Comparison of ENCODE assay signal across 7 worm cellular contexts in the genomic region with DNA sequence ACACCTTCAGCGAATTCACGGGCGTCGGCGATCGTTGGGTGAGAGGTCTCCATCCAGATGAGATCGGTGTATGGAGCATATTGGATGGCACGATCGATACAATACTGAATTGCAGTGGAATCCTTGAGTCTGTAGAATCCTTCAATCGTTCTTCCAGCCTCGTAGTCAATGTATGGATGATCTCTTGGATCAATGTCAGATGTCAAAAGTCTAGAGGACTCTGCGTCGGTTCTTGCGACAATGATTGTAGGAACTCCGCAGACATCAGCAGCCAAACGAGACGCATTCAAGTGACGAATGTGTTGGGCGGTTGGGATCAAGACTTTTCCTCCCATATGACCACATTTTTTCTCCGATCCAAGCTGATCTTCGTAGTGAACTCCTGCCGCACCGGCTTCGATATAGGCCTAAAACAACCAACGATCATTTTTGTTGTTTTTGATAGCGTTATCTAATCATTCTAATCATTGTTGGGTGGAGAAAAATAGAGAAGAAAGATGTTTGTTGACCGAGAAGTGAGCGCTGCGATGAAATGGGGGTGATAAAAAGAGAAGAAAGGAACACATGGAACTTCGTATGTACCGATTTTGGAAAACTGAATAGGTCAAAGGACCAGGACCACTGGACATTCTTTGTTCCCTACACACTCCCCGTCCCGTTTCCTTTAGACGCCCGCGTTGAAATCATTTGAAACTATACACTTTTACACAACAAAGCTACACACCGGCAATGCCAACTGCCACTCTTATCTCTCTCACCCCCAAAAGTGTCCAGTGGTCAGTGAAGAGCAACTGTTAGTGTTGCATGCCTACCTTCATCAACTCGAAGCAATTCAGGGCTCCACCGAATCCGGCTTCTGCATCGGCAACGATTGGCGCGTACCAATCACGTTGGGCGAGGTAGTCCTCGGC.
A peak's percentile ranks its signal among the peaks of the same experiment; 100 is the strongest.
TF ChIP-seq lines count a peak whose summit lies in the region.

No protein-coding gene starts in this region.

TF ChIP-seq in whole organism, L1 larva, 84 proteins besides CTCF, POLR2A, EP300 and RAD21 (continues in another document):
- TF ChIP-seq nhr-90 (tag; optimal IDR thresholded peaks at IDR 0.05; lab: Kevin White, UChicago; ENCODE audit: poor library complexity) (peak; percentile 17), ceh-88 (GFP tag; IDR thresholded peaks at IDR 0.05; lab: Robert Waterston, UW) (peak; percentile 45), sup-37 (GFP tag; optimal IDR thresholded peaks at IDR 0.05; lab: Kevin White, UChicago) (no peak), nhr-20 (tag; optimal IDR thresholded peaks at IDR 0.05; lab: Kevin White, UChicago) (peak; percentile 7), nhr-85 (tag; lab: Kevin White, UChicago) (peak; percentile 48), irx-1 (tag; optimal IDR thresholded peaks at IDR 0.05; lab: Kevin White, UChicago) (peak; percentile 2), blmp-1 (tag; optimal IDR thresholded peaks at IDR 0.05; lab: Kevin White, UChicago) (no peak), ceh-82 (tag; optimal IDR thresholded peaks at IDR 0.05; lab: Kevin White, UChicago) (no peak), xbp-1 (tag; optimal IDR thresholded peaks at IDR 0.05; lab: Kevin White, UChicago) (no peak), egl-13 (tag; optimal IDR thresholded peaks at IDR 0.05; lab: Kevin White, UChicago) (no peak), lsy-2 (tag; optimal IDR thresholded peaks at IDR 0.05; lab: Kevin White, UChicago) (peak in 1 of 2 experiments; percentile 25)

TF ChIP-seq in whole organism, L2 larva, 48 proteins besides CTCF, POLR2A, EP300 and RAD21 (continues in another document):
- TF ChIP-seq ceh-16 (tag; optimal IDR thresholded peaks at IDR 0.05; lab: Kevin White, UChicago) (no peak), nhr-6 (tag; optimal IDR thresholded peaks at IDR 0.05; lab: Kevin White, UChicago) (peak; percentile 59), nhr-11 (tag; optimal IDR thresholded peaks at IDR 0.05; lab: Kevin White, UChicago) (no peak), F13H6.1 (tag; optimal IDR thresholded peaks at IDR 0.05; lab: Kevin White, UChicago) (no peak), blmp-1 (tag; optimal IDR thresholded peaks at IDR 0.05; lab: Kevin White, UChicago; ENCODE audit: insufficient read depth) (no peak), nhr-77 (tag; optimal IDR thresholded peaks at IDR 0.05; lab: Kevin White, UChicago) (no peak), R02D3.7 (tag; optimal IDR thresholded peaks at IDR 0.05; lab: Kevin White, UChicago) (no peak), peb-1 (tag; optimal IDR thresholded peaks at IDR 0.05; lab: Kevin White, UChicago) (no peak), gmeb-1 (tag; optimal IDR thresholded peaks at IDR 0.05; lab: Kevin White, UChicago) (no peak), lin-11 (tag; optimal IDR thresholded peaks at IDR 0.05; lab: Kevin White, UChicago) (peak; percentile 38), mab-5 (tag; optimal IDR thresholded peaks at IDR 0.05; lab: Kevin White, UChicago) (no peak), ama-1 (optimal IDR thresholded peaks at IDR 0.05; lab: Kevin White, UChicago) (peak; percentile 76)

TF ChIP-seq in whole organism, L3 larva, 47 proteins besides CTCF, POLR2A, EP300 and RAD21:
- no peak for TF ChIP-seq nfya-1 (tag; optimal IDR thresholded peaks at IDR 0.05; lab: Kevin White, UChicago; ENCODE audit: insufficient read depth)
- no peak for TF ChIP-seq ztf-11 (tag; optimal IDR thresholded peaks at IDR 0.05; lab: Kevin White, UChicago)
- peak; percentile 13 for TF ChIP-seq elt-2 (tag; optimal IDR thresholded peaks at IDR 0.05; lab: Kevin White, UChicago)
- TF ChIP-seq elt-3 (tag; optimal IDR thresholded peaks at IDR 0.05; lab: Kevin White, UChicago): peak in 1 of 3 experiments; percentile 5
- TF ChIP-seq pqm-1 (tag; optimal IDR thresholded peaks at IDR 0.05; lab: Kevin White, UChicago): peak; percentile 17
- peak; percentile 56 for TF ChIP-seq nhr-43 (tag; optimal IDR thresholded peaks at IDR 0.05; lab: Kevin White, UChicago; ENCODE audit: poor library complexity, severe bottlenecking)
- TF ChIP-seq nhr-25 (tag; optimal IDR thresholded peaks at IDR 0.05; lab: Kevin White, UChicago): peak; percentile 25
- peak; percentile 95 for TF ChIP-seq ama-1 (optimal IDR thresholded peaks at IDR 0.05; lab: Kevin White, UChicago)
- no peak for TF ChIP-seq nhr-28 (tag; optimal IDR thresholded peaks at IDR 0.05; lab: Kevin White, UChicago)
- TF ChIP-seq egl-5 (tag; optimal IDR thresholded peaks at IDR 0.05; lab: Kevin White, UChicago): peak; percentile 35

TF ChIP-seq in whole organism, L4 larva, 104 proteins besides CTCF, POLR2A, EP300 and RAD21 (continues in another document):
- TF ChIP-seq ceh-20 (GFP tag; IDR thresholded peaks at IDR 0.05; lab: Robert Waterston, UW) (no peak), dmd-9 (GFP tag; IDR thresholded peaks at IDR 0.05; lab: Robert Waterston, UW) (peak; percentile 7; the same call in 1 of the 2 replicates), snpc-4 (tag; optimal IDR thresholded peaks at IDR 0.05; lab: Kevin White, UChicago) (no peak), skn-1 (tag; optimal IDR thresholded peaks at IDR 0.05; lab: Kevin White, UChicago) (no peak), fkh-10 (GFP tag; optimal IDR thresholded peaks at IDR 0.05; lab: Kevin White, UChicago) (no peak), snpc-1.2 (GFP tag; IDR thresholded peaks at IDR 0.05; lab: Robert Waterston, UW) (no peak), nhr-25 (tag; optimal IDR thresholded peaks at IDR 0.05; lab: Kevin White, UChicago; ENCODE audit: borderline replicate concordance, insufficient read depth) (no peak), lin-38 (GFP tag; IDR thresholded peaks at IDR 0.05; lab: Robert Waterston, UW) (0 out of 2 replicates have a peak, but pooled peaks have one; percentile 3), mdl-1 (tag; optimal IDR thresholded peaks at IDR 0.05; lab: Kevin White, UChicago) (no peak), aly-2 (tag; optimal IDR thresholded peaks at IDR 0.05; lab: Kevin White, UChicago) (no peak), Y105C5A.15 (GFP tag; IDR thresholded peaks at IDR 0.05; lab: Robert Waterston, UW) (no peak), nhr-10 (tag; optimal IDR thresholded peaks at IDR 0.05; lab: Kevin White, UChicago) (peak; percentile 22)

TF ChIP-seq in whole organism, late embryonic, 69 proteins besides CTCF, POLR2A, EP300 and RAD21:
- peak; percentile 37 for TF ChIP-seq elt-2 (tag; optimal IDR thresholded peaks at IDR 0.05; lab: Kevin White, UChicago)
- no peak for TF ChIP-seq dmd-4 (tag; optimal IDR thresholded peaks at IDR 0.05; lab: Kevin White, UChicago; ENCODE audit: borderline replicate concordance)

TF ChIP-seq in whole organism, mixed stage, embryonic, 35 proteins besides CTCF, POLR2A, EP300 and RAD21:
- TF ChIP-seq unc-120 (tag; optimal IDR thresholded peaks at IDR 0.05; lab: Kevin White, UChicago; ENCODE audit: poor library complexity, severe bottlenecking) (peak; percentile 30), hlh-1 (tag; optimal IDR thresholded peaks at IDR 0.05; lab: Kevin White, UChicago) (peak; percentile 77), nhr-12 (tag; optimal IDR thresholded peaks at IDR 0.05; lab: Kevin White, UChicago) (no peak)

TF ChIP-seq in whole organism, young adult, 124 proteins besides CTCF, POLR2A, EP300 and RAD21 (continues in another document):
- no peak for TF ChIP-seq ceh-79 (tag; optimal IDR thresholded peaks at IDR 0.05; lab: Kevin White, UChicago)
- no peak for TF ChIP-seq fkh-3 (tag; optimal IDR thresholded peaks at IDR 0.05; lab: Kevin White, UChicago)
- no peak for TF ChIP-seq lin-26 (GFP tag; IDR thresholded peaks at IDR 0.05; lab: Robert Waterston, UW)
- TF ChIP-seq him-1 (tag; optimal IDR thresholded peaks at IDR 0.05; lab: Kevin White, UChicago): no peak
- no peak for TF ChIP-seq attf-6 (GFP tag; IDR thresholded peaks at IDR 0.05; lab: Robert Waterston, UW)
- no peak for TF ChIP-seq bed-2 (GFP tag; IDR thresholded peaks at IDR 0.05; lab: Robert Waterston, UW)
- no peak for TF ChIP-seq B0261.1 (tag; optimal IDR thresholded peaks at IDR 0.05; lab: Kevin White, UChicago)
- TF ChIP-seq lsl-1 (GFP tag; optimal IDR thresholded peaks at IDR 0.05; lab: Kevin White, UChicago): no peak
- TF ChIP-seq F39B2.1 (GFP tag; IDR thresholded peaks at IDR 0.05; lab: Robert Waterston, UW): no peak
- TF ChIP-seq unc-62 (GFP tag; optimal IDR thresholded peaks at IDR 0.05; lab: Kevin White, UChicago): no peak
- no peak for TF ChIP-seq ceh-27 (GFP tag; optimal IDR thresholded peaks at IDR 0.05; lab: Kevin White, UChicago)
- no peak for TF ChIP-seq zim-3 (tag; optimal IDR thresholded peaks at IDR 0.05; lab: Kevin White, UChicago)
- no peak for TF ChIP-seq dox-1 (GFP tag; IDR thresholded peaks at IDR 0.05; lab: Robert Waterston, UW)
- no peak for TF ChIP-seq madf-10 (tag; optimal IDR thresholded peaks at IDR 0.05; lab: Kevin White, UChicago)
- TF ChIP-seq pbrm-1 (GFP tag; IDR thresholded peaks at IDR 0.05; lab: Robert Waterston, UW): no peak
- no peak for TF ChIP-seq snpc-3.4 (tag; optimal IDR thresholded peaks at IDR 0.05; lab: Kevin White, UChicago)
- TF ChIP-seq B0336.3 (GFP tag; IDR thresholded peaks at IDR 0.05; lab: Robert Waterston, UW): peak; percentile 7; the same call in 1 of the 2 replicates
- no peak for TF ChIP-seq tlf-1 (GFP tag; optimal IDR thresholded peaks at IDR 0.05; lab: Kevin White, UChicago)
- TF ChIP-seq ztf-25 (GFP tag; IDR thresholded peaks at IDR 0.05; lab: Robert Waterston, UW): no peak
- TF ChIP-seq lsy-27 (tag; optimal IDR thresholded peaks at IDR 0.05; lab: Kevin White, UChicago; ENCODE audit: borderline replicate concordance, insufficient read depth): no peak
- TF ChIP-seq nfyb-1 (GFP tag; IDR thresholded peaks at IDR 0.05; lab: Robert Waterston, UW): peak; percentile 10; the same call in 1 of the 2 replicates
- TF ChIP-seq F33H1.4 (GFP tag; IDR thresholded peaks at IDR 0.05; lab: Robert Waterston, UW): no peak
- no peak for TF ChIP-seq rec-8 (tag; optimal IDR thresholded peaks at IDR 0.05; lab: Kevin White, UChicago)
- no peak for TF ChIP-seq ZK185.1 (tag; optimal IDR thresholded peaks at IDR 0.05; lab: Kevin White, UChicago; ENCODE audit: poor library complexity, severe bottlenecking)
- TF ChIP-seq mxl-1 (tag; optimal IDR thresholded peaks at IDR 0.05; lab: Kevin White, UChicago): no peak
- no peak for TF ChIP-seq F57A8.1 (GFP tag; optimal IDR thresholded peaks at IDR 0.05; lab: Kevin White, UChicago)
- peak; percentile 32; the same call in 1 of the 2 replicates for TF ChIP-seq K11D2.4 (GFP tag; IDR thresholded peaks at IDR 0.05; lab: Robert Waterston, UW)
- TF ChIP-seq K12H6.12 (tag; optimal IDR thresholded peaks at IDR 0.05; lab: Kevin White, UChicago): peak; percentile 1
- TF ChIP-seq T07F8.4 (tag; optimal IDR thresholded peaks at IDR 0.05; lab: Kevin White, UChicago): no peak
- no peak for TF ChIP-seq xnd-1 (tag; optimal IDR thresholded peaks at IDR 0.05; lab: Kevin White, UChicago)
- TF ChIP-seq egl-18 (GFP tag; IDR thresholded peaks at IDR 0.05; lab: Robert Waterston, UW): no peak
- TF ChIP-seq lin-54 (GFP tag; optimal IDR thresholded peaks at IDR 0.05; lab: Kevin White, UChicago): no peak
- TF ChIP-seq Y56A3A.18 (GFP tag; IDR thresholded peaks at IDR 0.05; lab: Robert Waterston, UW): peak; percentile 41; the same call in 1 of the 2 replicates
- no peak for TF ChIP-seq atf-7 (tag; optimal IDR thresholded peaks at IDR 0.05; lab: Kevin White, UChicago)
